Worm (Caenorhabditis elegans) whole organism, mixed stage, embryonic: ENCODE results near the gene T22B7.7.

Experiments used
- elt-1 ChIP-seq: sonication (generic microtip); optimal IDR thresholded peaks from 2 replicates; lab custom pipeline; 2017; ENCODE audit warnings: missing genetic modification characterization, mild to moderate bottlenecking, missing compliant biosample characterization, antibody characterized with exemption, moderate library complexity, borderline replicate concordance; ENCODE audit not compliant: insufficient read depth
- elt-3 ChIP-seq: fragments of 150-350 bp; optimal IDR thresholded peaks from 2 replicates; lab custom pipeline; 2014; ENCODE audit warnings: missing biosample characterization, missing genetic modification characterization

- TF ChIP-seq elt-1, result no peak
- no peak for TF ChIP-seq elt-3 (tag; lab: Kevin White, UChicago)
Measured at ce11 chrX:5661179-5661578, 7.3 kb upstream of the T22B7.7 start.
